Fruit fly (Drosophila melanogaster): Measurements from ENCODE around the gene CG43092.

Gene CG43092

dm6 chr3R:22747423-22748090 lies 21.9 kb downstream of the CG43092 start, which contains the start of gene CG17141 (continued):
- TF ChIP-seq kah (GFP tag; optimal IDR thresholded peaks at IDR 0.05) = peak; percentile 25
- TF ChIP-seq amos (GFP tag; IDR thresholded peaks at IDR 0.05; ENCODE audit: partially characterized antibody) = peak; percentile 40; the same call in 1 of the 2 replicates
- TF ChIP-seq Dp (GFP tag; optimal IDR thresholded peaks at IDR 0.05) = peak; percentile 97
- TF ChIP-seq CG34224 (GFP tag; IDR thresholded peaks at IDR 0.05; ENCODE audit: partially characterized antibody) = peak; percentile 34; the same call in 1 of the 3 replicates
- TF ChIP-seq CG2116 (GFP tag; optimal IDR thresholded peaks at IDR 0.05) = peak; percentile 32
- peak; percentile 74 for TF ChIP-seq sens (GFP tag)
- TF ChIP-seq HLH4C (GFP tag; IDR thresholded peaks at IDR 0.05; ENCODE audit: partially characterized antibody) = peak; percentile 22; the same call in 1 of the 3 replicates
- no peak for TF ChIP-seq Lhr (GFP tag; optimal IDR thresholded peaks at IDR 0.05)
- no peak for TF ChIP-seq CG15479 (GFP tag; optimal IDR thresholded peaks at IDR 0.05)
- peak; percentile 90 for TF ChIP-seq pzg (GFP tag; optimal IDR thresholded peaks at IDR 0.05)
- TF ChIP-seq gfzf (GFP tag; optimal IDR thresholded peaks at IDR 0.05) = peak; percentile 42
- no peak for TF ChIP-seq Gug (GFP tag; IDR thresholded peaks at IDR 0.05)
- TF ChIP-seq CG3065 (GFP tag; optimal IDR thresholded peaks at IDR 0.05) = no peak
- TF ChIP-seq phol (tag; optimal IDR thresholded peaks at IDR 0.05) = peak; percentile 32
- TF ChIP-seq Myb (GFP tag; optimal IDR thresholded peaks at IDR 0.05) = peak; percentile 87
- peak; percentile 28 for TF ChIP-seq CG4617 (GFP tag; optimal IDR thresholded peaks at IDR 0.05; ENCODE audit: borderline replicate concordance)
- peak; percentile 27; the same call in 1 of the 2 replicates for TF ChIP-seq sna (GFP tag; IDR thresholded peaks at IDR 0.05; ENCODE audit: partially characterized antibody)
- TF ChIP-seq MBD-R2 (GFP tag; IDR thresholded peaks at IDR 0.05) = peak; percentile 97
- TF ChIP-seq CG1603 (tag; optimal IDR thresholded peaks at IDR 0.05) = peak; percentile 57
- TF ChIP-seq hth (optimal IDR thresholded peaks at IDR 0.05) = no peak
- no peak for TF ChIP-seq nau (GFP tag; optimal IDR thresholded peaks at IDR 0.05)
- TF ChIP-seq Sin3A (optimal IDR thresholded peaks at IDR 0.05) = peak; percentile 22
- no peak for TF ChIP-seq Ada2b (GFP tag; IDR thresholded peaks at IDR 0.05)
- no peak for TF ChIP-seq CG34376 (GFP tag; optimal IDR thresholded peaks at IDR 0.05)
- TF ChIP-seq rib (GFP tag; IDR thresholded peaks at IDR 0.05) = no peak
- no peak for TF ChIP-seq Doc3 (GFP tag; IDR thresholded peaks at IDR 0.05; ENCODE audit: partially characterized antibody)
- peak; percentile 61 for TF ChIP-seq ato (GFP tag; IDR thresholded peaks at IDR 0.05; ENCODE audit: partially characterized antibody)
- TF ChIP-seq CG32767 (GFP tag; IDR thresholded peaks at IDR 0.05) = no peak
- TF ChIP-seq trem (tag; optimal IDR thresholded peaks at IDR 0.05) = peak; percentile 36
- TF ChIP-seq psq (GFP tag; optimal IDR thresholded peaks at IDR 0.05) = no peak

- TF ChIP-seq CG10979 (tag; optimal IDR thresholded peaks at IDR 0.05) (no peak), CG2889 (GFP tag; IDR thresholded peaks at IDR 0.05) (no peak), lab (GFP tag; optimal IDR thresholded peaks at IDR 0.05) (no peak), CHES-1-like (GFP tag; optimal IDR thresholded peaks at IDR 0.05) (peak; percentile 5), kah (GFP tag; optimal IDR thresholded peaks at IDR 0.05) (no peak), CG12155 (GFP tag; optimal IDR thresholded peaks at IDR 0.05) (no peak), CG2875 (GFP tag; optimal IDR thresholded peaks at IDR 0.05) (no peak), CG7839 (tag; optimal IDR thresholded peaks at IDR 0.05) (no peak), Ssrp (tag; optimal IDR thresholded peaks at IDR 0.05) (no peak), Eip74EF (GFP tag; optimal IDR thresholded peaks at IDR 0.05) (no peak), CG3163 (GFP tag; optimal IDR thresholded peaks at IDR 0.05) (no peak), ac (GFP tag; optimal IDR thresholded peaks at IDR 0.05) (no peak), Mrtf (GFP tag; IDR thresholded peaks at IDR 0.05) (no peak), Mad (GFP tag; optimal IDR thresholded peaks at IDR 0.05) (no peak), CG10565 (GFP tag; optimal IDR thresholded peaks at IDR 0.05) (no peak), CG1603 (tag; optimal IDR thresholded peaks at IDR 0.05) (peak; percentile 97), Ptx1 (GFP tag; IDR thresholded peaks at IDR 0.05) (no peak), CG9727 (GFP tag; optimal IDR thresholded peaks at IDR 0.05) (no peak), CG31224 (GFP tag; IDR thresholded peaks at IDR 0.05) (no peak), crol (GFP tag; IDR thresholded peaks at IDR 0.05) (no peak), CG17186 (GFP tag; optimal IDR thresholded peaks at IDR 0.05) (peak; percentile 50), CG5953 (GFP tag; IDR thresholded peaks at IDR 0.05) (no peak)
These were observed 24.0 kb downstream of the CG43092 start, which contains the start of the genes vret and HP1c for dm6 chr3R:22745432-22745831. vret (minus strand) TSS chr3R:22745581. HP1c (plus strand) TSS chr3R:22745620.

Measured in whole organism, embryonic.